Worm (Caenorhabditis elegans): ENCODE measurements around the gene thoc-5.

Gene thoc-5

ce11 chrIII:5349250-5349649, at the start of gene thoc-5:
Gene thoc-5 (minus strand): TSS chrIII:5349401.
- no peak for TF ChIP-seq unc-62 (GFP tag; optimal IDR thresholded peaks at IDR 0.05)

DNA sequence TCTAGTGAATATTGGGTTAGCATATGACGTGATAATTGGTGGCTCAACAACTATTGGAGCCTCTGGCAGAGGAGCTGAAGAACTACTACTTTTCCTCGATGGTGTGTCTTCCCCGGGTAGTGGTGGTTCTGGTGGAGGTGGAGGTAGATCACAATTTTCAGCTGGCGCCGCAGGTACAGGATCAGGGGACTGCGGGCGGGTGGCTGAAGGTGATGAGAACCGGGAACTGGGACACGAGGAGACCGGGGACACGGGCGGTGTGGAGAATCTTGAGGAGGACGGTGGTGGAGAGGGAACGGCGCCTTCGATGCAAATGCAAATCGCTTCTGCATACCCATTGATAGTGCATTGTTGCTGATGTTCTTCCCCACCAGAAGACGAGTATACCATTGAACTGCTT, 46.5 kb upstream of the thoc-5 start:
- TF ChIP-seq unc-62 (GFP tag; optimal IDR thresholded peaks at IDR 0.05), result no peak

DNA sequence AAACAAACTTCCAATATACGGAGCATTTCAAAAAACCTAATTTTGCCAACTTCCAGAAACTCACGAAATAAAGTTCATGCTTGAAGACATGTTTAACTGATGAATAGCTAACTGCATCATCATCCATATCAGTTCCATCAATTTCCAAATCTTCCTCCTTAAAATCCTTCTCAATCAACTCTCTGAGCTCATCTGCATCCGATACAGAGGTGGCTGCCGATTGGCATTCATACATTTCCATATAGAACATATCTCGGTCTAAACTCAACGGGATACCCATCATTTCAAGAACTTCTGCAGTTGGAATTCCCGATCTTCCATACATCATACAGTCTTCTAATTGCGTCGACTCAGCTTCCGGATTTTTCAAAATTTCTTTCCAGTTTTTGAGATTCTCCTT, 40.2 kb upstream of the thoc-5 start:
- TF ChIP-seq unc-62 (GFP tag; optimal IDR thresholded peaks at IDR 0.05), result no peak

ce11 chrIII:5388113-5388512, 38.9 kb upstream of the thoc-5 start:
- no peak for TF ChIP-seq unc-62 (GFP tag; optimal IDR thresholded peaks at IDR 0.05)

DNA sequence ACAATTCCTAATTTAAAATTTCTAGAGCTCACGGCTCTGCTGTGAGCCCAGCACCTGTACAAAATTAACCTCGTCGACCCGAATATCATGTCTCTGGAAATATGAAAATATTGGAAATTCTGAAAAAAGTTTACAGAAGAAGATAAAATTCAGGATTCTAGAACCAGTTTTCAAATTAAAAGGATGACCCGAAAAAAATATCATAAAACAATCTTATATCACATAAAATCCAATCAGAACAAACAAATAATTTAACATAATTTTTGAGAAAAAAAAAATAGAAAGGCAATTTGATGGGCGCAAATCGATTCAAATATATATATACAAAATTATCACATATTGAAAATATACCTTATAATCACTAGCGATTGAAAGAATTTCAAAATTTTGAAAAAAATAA, 36.1 kb upstream of the thoc-5 start, which contains the start of gene Y32H12A.7:
Gene Y32H12A.7, minus strand, starts transcription at position 101 of the 400 bp plus-strand sequence.
- no peak for TF ChIP-seq unc-62 (GFP tag; optimal IDR thresholded peaks at IDR 0.05)

- TF ChIP-seq unc-62 (GFP tag; optimal IDR thresholded peaks at IDR 0.05), result no peak
These were observed 32.9 kb upstream of the thoc-5 start, which contains the start of gene Y32H12A.6 for ce11 chrIII:5382073-5382472. Gene Y32H12A.6 (minus strand): TSS chrIII:5382173.

DNA sequence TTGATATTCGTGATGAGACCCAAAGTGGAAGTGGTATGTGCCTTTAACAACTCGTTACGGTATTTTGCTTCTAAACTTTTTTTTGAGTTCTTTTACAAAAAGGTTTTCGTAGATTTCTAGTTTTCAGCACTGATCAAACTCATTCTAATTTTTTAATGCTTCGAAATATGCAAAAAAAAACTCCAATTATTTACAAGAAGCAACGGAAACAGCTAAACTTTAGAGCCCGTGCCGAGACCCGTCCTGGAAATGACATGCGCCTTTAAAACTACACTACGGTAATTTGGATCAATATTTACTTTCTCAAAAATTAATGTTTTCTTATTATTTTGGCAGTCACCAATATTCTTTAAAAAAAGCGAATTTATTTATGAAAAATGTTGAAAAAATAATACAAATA, 31.4 kb upstream of the thoc-5 start:
- TF ChIP-seq unc-62 (GFP tag; optimal IDR thresholded peaks at IDR 0.05), result no peak

ce11 chrIII:5379879-5380331, 30.7 kb upstream of the thoc-5 start, which contains the start of gene paqr-2:
Gene paqr-2 (minus strand): TSS chrIII:5379929.
- TF ChIP-seq unc-62 (GFP tag; optimal IDR thresholded peaks at IDR 0.05), result no peak

- no peak for TF ChIP-seq unc-62 (GFP tag; optimal IDR thresholded peaks at IDR 0.05)
These were observed 25.9 kb upstream of the thoc-5 start for ce11 chrIII:5375001-5375532.

ce11 chrIII:5373715-5374114, 24.5 kb upstream of the thoc-5 start:
- no peak for TF ChIP-seq unc-62 (GFP tag; optimal IDR thresholded peaks at IDR 0.05)

DNA sequence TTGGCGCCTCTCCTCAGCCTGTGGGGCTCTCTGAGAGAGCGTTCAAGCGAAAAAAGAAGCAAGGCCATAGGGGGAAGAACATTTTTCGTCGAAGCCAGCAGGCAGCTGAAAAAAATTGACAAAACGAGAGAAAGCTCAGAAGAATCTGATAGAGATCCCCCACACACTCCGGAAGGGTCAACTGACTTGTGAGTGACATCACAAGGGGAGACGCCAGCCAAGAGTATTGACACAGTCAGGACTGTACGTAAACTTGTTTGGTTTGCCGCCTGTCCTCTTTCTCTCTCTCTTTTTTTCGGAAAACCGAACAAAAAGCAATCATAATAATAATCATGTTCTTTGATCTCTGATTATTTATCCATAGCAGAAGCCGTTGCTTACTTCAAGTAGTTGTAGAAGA, 23.7 kb upstream of the thoc-5 start:
- TF ChIP-seq unc-62 (GFP tag; optimal IDR thresholded peaks at IDR 0.05), result no peak

ce11 chrIII:5371226-5371926, 22.2 kb upstream of the thoc-5 start, which contains the start of gene szy-2:
Gene szy-2 (minus strand): TSS chrIII:5371276.
- TF ChIP-seq unc-62 (GFP tag; optimal IDR thresholded peaks at IDR 0.05), result no peak

DNA sequence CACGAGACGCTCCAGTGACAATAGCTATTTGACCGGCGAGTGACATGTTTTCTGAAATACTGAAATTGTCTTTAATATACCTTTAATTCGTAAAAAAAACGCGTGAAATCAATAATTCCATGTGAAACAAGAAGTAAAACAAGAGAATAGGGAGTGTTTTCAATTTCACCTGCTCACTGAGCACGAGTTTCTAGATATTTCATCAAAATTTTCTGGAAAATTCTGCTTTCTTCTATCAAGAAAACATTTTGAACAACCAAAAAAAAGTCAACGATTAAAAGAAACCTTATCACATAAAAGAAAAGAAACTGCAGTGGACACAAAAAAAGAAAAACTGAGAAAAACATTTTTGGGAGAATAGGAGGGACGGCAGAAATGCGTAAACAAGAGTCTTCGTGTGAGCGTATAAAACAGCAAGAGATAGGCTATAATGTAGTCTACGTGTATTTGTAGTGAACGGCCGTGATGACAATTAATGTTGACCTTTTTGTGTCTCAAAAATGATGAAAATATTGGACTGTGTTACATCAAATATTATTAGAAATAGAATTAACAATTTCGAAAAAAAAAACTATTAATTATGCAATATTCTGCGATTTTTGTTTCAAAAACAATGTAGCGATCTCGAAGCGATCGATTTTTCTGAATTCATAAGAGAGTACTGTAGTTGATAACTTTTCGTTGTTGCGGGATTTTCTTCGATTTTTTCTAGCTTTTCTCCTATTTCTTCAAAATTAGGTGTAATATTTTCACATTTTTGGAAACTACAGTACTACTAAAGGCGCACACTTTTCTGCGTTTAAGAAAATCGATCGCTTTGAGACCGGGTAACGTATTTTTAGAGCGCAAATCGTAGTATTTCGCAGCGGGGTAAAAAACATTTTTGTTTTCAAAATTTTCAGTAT, 19.0 kb upstream of the thoc-5 start, which contains the start of gene dhs-9:
Gene dhs-9, minus strand, starts transcription at position 51 of the 905 bp plus-strand sequence.
- TF ChIP-seq unc-62 (GFP tag; optimal IDR thresholded peaks at IDR 0.05), result no peak

ce11 chrIII:5361909-5362308, 12.7 kb upstream of the thoc-5 start, which contains the start of gene Y32H12A.1:
Gene Y32H12A.1 (plus strand): TSS chrIII:5362209.
- TF ChIP-seq unc-62 (GFP tag; optimal IDR thresholded peaks at IDR 0.05), result no peak

DNA sequence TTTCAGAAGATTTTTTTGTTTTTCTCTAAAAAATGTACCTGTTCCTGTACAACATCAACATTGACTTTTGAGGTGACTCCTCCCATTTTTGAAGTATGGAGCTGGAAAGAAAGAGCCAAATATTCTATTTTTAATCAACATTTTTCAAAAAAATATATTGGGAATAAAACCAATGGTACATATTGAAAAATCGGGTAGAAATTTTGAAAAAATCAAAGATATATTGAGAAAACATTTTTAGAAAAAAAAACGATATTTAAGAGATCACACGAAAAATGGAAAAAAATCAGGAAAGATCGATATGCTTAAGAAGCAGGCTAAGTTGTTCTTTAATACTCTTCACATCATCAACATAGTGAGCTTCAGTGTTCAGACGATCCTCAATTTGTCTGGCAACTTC, 3.2 kb downstream of the thoc-5 start, which contains the start of gene glrx-21:
Gene glrx-21, minus strand, starts transcription at position 101 of the 400 bp plus-strand sequence.
- TF ChIP-seq unc-62 (GFP tag; optimal IDR thresholded peaks at IDR 0.05), result no peak

DNA sequence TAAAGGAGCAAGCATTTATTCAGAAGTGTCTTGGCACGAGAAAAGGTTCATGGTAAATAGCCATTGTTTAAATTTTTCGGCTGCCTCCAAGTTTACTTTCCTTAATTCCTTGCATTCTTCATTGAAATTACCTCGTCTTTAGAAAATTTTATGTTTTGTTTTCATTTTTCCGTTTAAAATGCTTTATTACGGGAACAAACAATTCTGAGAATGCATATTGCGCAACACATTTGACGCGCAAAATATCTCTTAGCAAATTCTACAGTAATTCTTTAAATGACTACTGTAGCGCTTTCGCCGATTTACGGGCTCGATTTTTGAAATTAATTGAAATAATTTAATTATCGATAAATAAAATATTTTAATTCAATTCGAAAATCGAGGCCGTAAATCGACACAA, 4.6 kb downstream of the thoc-5 start:
- TF ChIP-seq unc-62 (GFP tag; optimal IDR thresholded peaks at IDR 0.05), result no peak

Measured in whole organism, dauer.